Worm (Caenorhabditis elegans) whole organism, young adult: ENCODE data around the gene atx-3.

ENCODE experiments used
- akir-1 ChIP-seq: fragments of 200-800 bp; sonication (Bioruptor generic); optimal IDR thresholded peaks from 2 replicates; lab custom pipeline; 2018; ENCODE audit warnings: mild to moderate bottlenecking, missing genetic modification characterization, moderate library complexity, missing compliant biosample characterization
- atf-7 ChIP-seq: sonication (generic microtip); optimal IDR thresholded peaks from 2 replicates; lab custom pipeline; 2017; ENCODE audit warnings: mild to moderate bottlenecking, missing genetic modification characterization, missing compliant biosample characterization
- ccch-3 ChIP-seq: fragments of 200-800 bp; sonication (Bioruptor generic); optimal IDR thresholded peaks from 2 replicates; lab custom pipeline; 2018; ENCODE audit warnings: mild to moderate bottlenecking, missing genetic modification characterization, missing compliant biosample characterization
- ceh-58 ChIP-seq: fragments of 200-800 bp; sonication (Bioruptor generic); IDR thresholded peaks from 2 replicates; pipeline ENCODE4 v1.3.6; 2022; ENCODE audit warnings: missing genetic modification characterization, missing compliant biosample characterization
- ceh-79 ChIP-seq: sonication (generic microtip); optimal IDR thresholded peaks from 2 replicates; lab custom pipeline; 2017; ENCODE audit warnings: mild to moderate bottlenecking, missing genetic modification characterization, missing compliant biosample characterization
- dpl-1 ChIP-seq: fragments of 150-350 bp; optimal IDR thresholded peaks from 2 replicates; lab custom pipeline; 2014; ENCODE audit warnings: missing biosample characterization, missing genetic modification reagents, missing genetic modification characterization
- ets-4 ChIP-seq: fragments of 200-800 bp; sonication (Bioruptor generic); optimal IDR thresholded peaks from 2 replicates; lab custom pipeline; 2018; ENCODE audit warnings: mild to moderate bottlenecking, missing genetic modification characterization, missing compliant biosample characterization
- him-1 ChIP-seq: sonication (generic microtip); optimal IDR thresholded peaks from 2 replicates; lab custom pipeline; 2016; ENCODE audit warnings: missing genotype, missing genetic modification reagents, missing genetic modification characterization, missing compliant biosample characterization
- lag-1 ChIP-seq: fragments of 200-800 bp; sonication (Bioruptor generic); IDR thresholded peaks from 2 replicates; pipeline ENCODE4 v1.3.6; 2022; ENCODE audit warnings: missing genetic modification reagents, missing genetic modification characterization, missing compliant biosample characterization
- madf-10 ChIP-seq: sonication (generic microtip); optimal IDR thresholded peaks from 2 replicates; lab custom pipeline; 2016; ENCODE audit warnings: mild to moderate bottlenecking, missing genetic modification characterization, missing compliant biosample characterization
- nhr-90 ChIP-seq: sonication (generic microtip); optimal IDR thresholded peaks from 2 replicates; lab custom pipeline; 2016; ENCODE audit warnings: missing genotype, mild to moderate bottlenecking, missing genetic modification characterization, missing compliant biosample characterization
- rpc-1 ChIP-seq, 2 experiments: fragments of 150-350 bp in 1 of 2; sonication (generic microtip) in 1 of 2; optimal IDR thresholded peaks; 2 replicates each; lab custom pipeline; 2014 to 2018; ENCODE audit warnings: missing biosample characterization in 1 of 2, missing genetic modification characterization in 1 of 2, missing genetic modification reagents in 1 of 2, missing genotype in 1 of 2
- snpc-4 ChIP-seq, 5 experiments: fragments of 150-350 bp in 1 of 5; sonication (generic microtip) in 4 of 5; optimal IDR thresholded peaks; 2 replicates each; lab custom pipeline; 2014 to 2018; ENCODE audit warnings: missing genetic modification characterization in 5 of 5, missing biosample characterization in 3 of 5, antibody characterized with exemption in 2 of 5, mild to moderate bottlenecking in 2 of 5, missing compliant biosample characterization in 2 of 5, missing genotype in 2 of 5, moderate library complexity in 2 of 5, missing genetic modification reagents in 1 of 5
- zim-3 ChIP-seq: sonication (generic microtip); optimal IDR thresholded peaks from 2 replicates; lab custom pipeline; 2017; ENCODE audit warnings: mild to moderate bottlenecking, missing genetic modification characterization, moderate library complexity, missing compliant biosample characterization
- ztf-22 ChIP-seq: fragments of 200-800 bp; sonication (Bioruptor generic); optimal IDR thresholded peaks from 2 replicates; lab custom pipeline; 2018; ENCODE audit warnings: mild to moderate bottlenecking, missing genetic modification characterization, moderate library complexity, missing compliant biosample characterization
- ztf-6 ChIP-seq: fragments of 200-800 bp; sonication (Bioruptor generic); IDR thresholded peaks from 2 replicates; pipeline ENCODE4 v1.3.6; 2022; ENCODE audit warnings: missing genetic modification reagents, missing genetic modification characterization, missing compliant biosample characterization

Gene atx-3

ce11 chrV:15529069-15529468 is 48.2 kb downstream of the atx-3 start, which contains the start of gene srh-276:
Gene srh-276 (plus strand): TSS chrV:15529369.
- no peak for TF ChIP-seq ccch-3
- no peak for TF ChIP-seq lag-1 (GFP tag; lab: Robert Waterston, UW)
- TF ChIP-seq rpc-1 (optimal IDR thresholded peaks at IDR 0.05; lab: Kevin White, UChicago): no peak
- TF ChIP-seq rpc-1 (tag; optimal IDR thresholded peaks at IDR 0.05; lab: Kevin White, UChicago): no peak
- no peak for TF ChIP-seq nhr-90 (tag; lab: Kevin White, UChicago)
- TF ChIP-seq atf-7 (tag; lab: Kevin White, UChicago): no peak
- no peak for TF ChIP-seq ztf-6
- TF ChIP-seq ceh-79 (tag; lab: Kevin White, UChicago): no peak
- TF ChIP-seq zim-3 (tag; lab: Kevin White, UChicago): no peak
- no peak for TF ChIP-seq snpc-4 (GFP tag; optimal IDR thresholded peaks at IDR 0.05; lab: Kevin White, UChicago)
- no peak for TF ChIP-seq snpc-4 (tag; optimal IDR thresholded peaks at IDR 0.05; lab: Kevin White, UChicago)
- no peak for TF ChIP-seq ztf-22 (GFP tag; lab: Kevin White, UChicago)
- no peak for TF ChIP-seq ets-4 (GFP tag; lab: Kevin White, UChicago)
- TF ChIP-seq akir-1: no peak
- TF ChIP-seq ceh-58 (GFP tag; lab: Robert Waterston, UW): no peak
- no peak for TF ChIP-seq dpl-1
- TF ChIP-seq him-1 (tag; lab: Kevin White, UChicago): no peak
- TF ChIP-seq madf-10: no peak
